Fruit fly (Drosophila melanogaster) whole organism, wandering third instar larva: ENCODE results near the gene bowl.

Experiments
- HLH106 ChIP-seq: fragments of 200-800 bp; optimal IDR thresholded peaks from 3 replicates; lab custom pipeline; 2019; ENCODE audit warnings: missing biosample characterization, mild to moderate bottlenecking, missing genetic modification characterization, moderate library complexity
- Rel ChIP-seq, 2 experiments: fragments of 200-800 bp; sonication (Bioruptor generic) in 1 of 2; optimal IDR thresholded peaks; 2 replicates in 1 of 2; 3 replicates in 1 of 2; lab custom pipeline; 2016 to 2019; ENCODE audit warnings: mild to moderate bottlenecking in 2 of 2, missing biosample characterization in 2 of 2, missing genetic modification characterization in 2 of 2, moderate library complexity in 1 of 2
- Vsx2 ChIP-seq: fragments of 200-300, 225-300 bp; sonication (Bioruptor generic); optimal IDR thresholded peaks from 2 replicates; lab custom pipeline; 2018; ENCODE audit warnings: missing biosample characterization, missing genetic modification characterization; ENCODE audit not compliant: partially characterized antibody

dm6 chr2L:3778157-3779060 lies 6.9 kb downstream of the bowl start:
- TF ChIP-seq HLH106 (tag; lab: Kevin White, UChicago), result peak; percentile 85
- peak; percentile 46 for TF ChIP-seq Vsx2 (GFP tag; lab: Kevin White, UChicago)
- peak; percentile 70 for TF ChIP-seq Rel (GFP tag; optimal IDR thresholded peaks at IDR 0.05; lab: Kevin White, UChicago)
- peak; percentile 39 for TF ChIP-seq Rel (tag; optimal IDR thresholded peaks at IDR 0.05; lab: Kevin White, UChicago)
